Fruit fly (Drosophila melanogaster): Measurements from ENCODE around the gene CG45263.
A peak's percentile ranks its signal among the peaks of the same experiment; 100 is the strongest.

The CG45263 gene

dm6 chr3R:8524277-8524676, 46.9 kb upstream of the CG45263 start (continued):
- TF ChIP-seq CoRest (tag; optimal IDR thresholded peaks at IDR 0.05) (peak; percentile 11), Bdp1 (GFP tag; optimal IDR thresholded peaks at IDR 0.05) (no peak), sens-2 (GFP tag; IDR thresholded peaks at IDR 0.05) (0 out of 2 replicates have a peak, but pooled peaks have one; percentile 15), Hmr (GFP tag; optimal IDR thresholded peaks at IDR 0.05) (peak; percentile 42), fd96Cb (tag; optimal IDR thresholded peaks at IDR 0.05) (no peak), CG2120 (GFP tag; optimal IDR thresholded peaks at IDR 0.05) (peak; percentile 77), Six4 (GFP tag; optimal IDR thresholded peaks at IDR 0.05) (no peak), CG18599 (GFP tag; optimal IDR thresholded peaks at IDR 0.05) (peak; percentile 66), MESR4 (GFP tag; optimal IDR thresholded peaks at IDR 0.05) (no peak), CG30403 (GFP tag; optimal IDR thresholded peaks at IDR 0.05) (peak; percentile 0), dysf (GFP tag; IDR thresholded peaks at IDR 0.05) (peak; percentile 60), CG14441 (GFP tag; IDR thresholded peaks at IDR 0.05) (peak; percentile 54), Meics (GFP tag; optimal IDR thresholded peaks at IDR 0.05) (peak; percentile 39), Hr39 (optimal IDR thresholded peaks at IDR 0.05) (no peak), CG7372 (GFP tag; IDR thresholded peaks at IDR 0.05) (0 out of 2 replicates have a peak, but pooled peaks have one; percentile 22), onecut (GFP tag; IDR thresholded peaks at IDR 0.05) (no peak), CG10654 (GFP tag; optimal IDR thresholded peaks at IDR 0.05) (no peak)

- no peak for TF ChIP-seq Ravus (GFP tag; IDR thresholded peaks at IDR 0.05)
- peak; percentile 86 for TF ChIP-seq Deaf1 (tag; optimal IDR thresholded peaks at IDR 0.05)
- no peak for TF ChIP-seq aop (GFP tag; IDR thresholded peaks at IDR 0.05)
- TF ChIP-seq slbo (GFP tag; IDR thresholded peaks at IDR 0.05), result no peak
- TF ChIP-seq CG9727 (GFP tag; optimal IDR thresholded peaks at IDR 0.05), result no peak
- peak; percentile 1 for TF ChIP-seq CG10543 (GFP tag; optimal IDR thresholded peaks at IDR 0.05)
- peak; percentile 76 for TF ChIP-seq Hey (tag; optimal IDR thresholded peaks at IDR 0.05)
- no peak for TF ChIP-seq Side (GFP tag; optimal IDR thresholded peaks at IDR 0.05)
- no peak for TF ChIP-seq CG10462 (GFP tag; optimal IDR thresholded peaks at IDR 0.05)
- TF ChIP-seq luna (GFP tag; optimal IDR thresholded peaks at IDR 0.05), result no peak
- TF ChIP-seq CG34376 (GFP tag; optimal IDR thresholded peaks at IDR 0.05), result peak; percentile 39
- peak; percentile 68 for TF ChIP-seq sd (tag; optimal IDR thresholded peaks at IDR 0.05)
- no peak for TF ChIP-seq CG11398 (GFP tag; optimal IDR thresholded peaks at IDR 0.05)
- TF ChIP-seq mirr (GFP tag; optimal IDR thresholded peaks at IDR 0.05), result peak; percentile 52
- no peak for TF ChIP-seq CG3065 (GFP tag; optimal IDR thresholded peaks at IDR 0.05)
- no peak for TF ChIP-seq ind (GFP tag; optimal IDR thresholded peaks at IDR 0.05)
- no peak for TF ChIP-seq h (optimal IDR thresholded peaks at IDR 0.05)
- no peak for TF ChIP-seq sqz (GFP tag; optimal IDR thresholded peaks at IDR 0.05)
- peak; percentile 66; the same call in 1 of the 4 replicates for TF ChIP-seq chinmo (GFP tag; IDR thresholded peaks at IDR 0.05; ENCODE audit: partially characterized antibody)
- no peak for TF ChIP-seq CG3847 (GFP tag; IDR thresholded peaks at IDR 0.05)
- TF ChIP-seq stc (GFP tag; IDR thresholded peaks at IDR 0.05), result peak; percentile 12; the same call in 1 of the 2 replicates
- peak; percentile 3 for TF ChIP-seq HmgZ (tag; optimal IDR thresholded peaks at IDR 0.05)
- peak; percentile 16; the same call in 1 of the 3 replicates for TF ChIP-seq row (GFP tag; IDR thresholded peaks at IDR 0.05)
- no peak for TF ChIP-seq Abd-B (GFP tag; optimal IDR thresholded peaks at IDR 0.05)
- TF ChIP-seq sug (tag; optimal IDR thresholded peaks at IDR 0.05), result peak; percentile 86
- no peak for TF ChIP-seq C15 (GFP tag; IDR thresholded peaks at IDR 0.05)
- TF ChIP-seq rib (GFP tag; IDR thresholded peaks at IDR 0.05), result no peak
- no peak for TF ChIP-seq Lhr (GFP tag; optimal IDR thresholded peaks at IDR 0.05)
- TF ChIP-seq exex (tag; optimal IDR thresholded peaks at IDR 0.05), result peak; percentile 28
- no peak for TF ChIP-seq wor (GFP tag; IDR thresholded peaks at IDR 0.05)
- no peak for TF ChIP-seq CG8089 (GFP tag; optimal IDR thresholded peaks at IDR 0.05)
- peak; percentile 45; the same call in 1 of the 2 replicates for TF ChIP-seq GATAe (GFP tag; conservative IDR thresholded peaks at IDR 0.05)
- no peak for TF ChIP-seq insv (GFP tag; optimal IDR thresholded peaks at IDR 0.05)
- TF ChIP-seq Atf-2 (GFP tag; optimal IDR thresholded peaks at IDR 0.05), result no peak
- peak; percentile 87 for TF ChIP-seq CG12769 (tag; optimal IDR thresholded peaks at IDR 0.05)
- TF ChIP-seq dati (GFP tag; IDR thresholded peaks at IDR 0.05), result no peak
Measured at dm6 chr3R:8523668-8524067, 46.3 kb upstream of the CG45263 start, which contains the start of gene CG31259. CG31259 (plus strand) TSS chr3R:8523944.

Measured in whole organism, embryonic.